Worm (Caenorhabditis elegans) whole organism, late embryonic: ENCODE measurements around the gene C43G2.3.
"Not testable (repeated sequence)": the region's sequence is repeated elsewhere in the genome, so short reads cannot be mapped to it uniquely, and the experiment has no call there.

Source experiments
- K02D7.2 ChIP-seq: sonication (generic microtip); optimal IDR thresholded peaks from 2 replicates; lab custom pipeline; 2017; ENCODE audit warnings: mild to moderate bottlenecking, missing genetic modification characterization, missing compliant biosample characterization
- T23F11.4 ChIP-seq: fragments of 200-800 bp; sonication (Bioruptor generic); optimal IDR thresholded peaks from 2 replicates; lab custom pipeline; 2018; ENCODE audit warnings: mild to moderate bottlenecking, missing genetic modification characterization, missing compliant biosample characterization
- Y22D7AL.16 ChIP-seq: sonication (generic microtip); optimal IDR thresholded peaks from 2 replicates; lab custom pipeline; 2016; ENCODE audit warnings: missing genetic modification characterization, missing compliant biosample characterization
- ceh-14 ChIP-seq: sonication (generic microtip); optimal IDR thresholded peaks from 2 replicates; lab custom pipeline; 2016; ENCODE audit warnings: missing genotype, missing genetic modification characterization, missing compliant biosample characterization
- ceh-18 ChIP-seq: sonication (generic microtip); optimal IDR thresholded peaks from 2 replicates; lab custom pipeline; 2016; ENCODE audit warnings: missing genetic modification characterization, missing compliant biosample characterization
- ceh-19 ChIP-seq: fragments of 200-800 bp; sonication (Bioruptor generic); optimal IDR thresholded peaks from 2 replicates; lab custom pipeline; 2018; ENCODE audit warnings: mild to moderate bottlenecking, missing genetic modification characterization, missing compliant biosample characterization
- ceh-2 ChIP-seq: sonication (generic microtip); optimal IDR thresholded peaks from 2 replicates; lab custom pipeline; 2016; ENCODE audit warnings: missing genotype, missing genetic modification characterization, missing compliant biosample characterization
- ceh-22 ChIP-seq: sonication (generic microtip); optimal IDR thresholded peaks from 2 replicates; lab custom pipeline; 2017; ENCODE audit warnings: missing biosample characterization, missing genetic modification characterization
- ceh-24 ChIP-seq: sonication (generic microtip); optimal IDR thresholded peaks from 2 replicates; lab custom pipeline; 2016; ENCODE audit warnings: mild to moderate bottlenecking, missing genetic modification characterization, missing compliant biosample characterization
- ceh-34 ChIP-seq: sonication (generic microtip); optimal IDR thresholded peaks from 2 replicates; lab custom pipeline; 2016; ENCODE audit warnings: mild to moderate bottlenecking, missing genetic modification characterization, missing compliant biosample characterization
- ceh-6 ChIP-seq: fragments of 200-800 bp; sonication (Bioruptor generic); optimal IDR thresholded peaks from 2 replicates; lab custom pipeline; 2018; ENCODE audit warnings: mild to moderate bottlenecking, missing genetic modification characterization, missing compliant biosample characterization
- che-1 ChIP-seq: sonication (generic microtip); optimal IDR thresholded peaks from 2 replicates; lab custom pipeline; 2016; ENCODE audit warnings: mild to moderate bottlenecking, missing genetic modification characterization, missing compliant biosample characterization
- elt-2 ChIP-seq: sonication (generic microtip); optimal IDR thresholded peaks from 2 replicates; lab custom pipeline; 2016; ENCODE audit warnings: missing genetic modification reagents, missing genetic modification characterization, missing compliant biosample characterization
- elt-4 ChIP-seq: sonication (generic microtip); optimal IDR thresholded peaks from 2 replicates; lab custom pipeline; 2016; ENCODE audit warnings: missing genetic modification characterization, missing compliant biosample characterization
- ets-4 ChIP-seq: sonication (generic microtip); optimal IDR thresholded peaks from 2 replicates; lab custom pipeline; 2016; ENCODE audit warnings: missing genetic modification characterization, missing compliant biosample characterization
- eyg-1 ChIP-seq: sonication (generic microtip); optimal IDR thresholded peaks from 2 replicates; lab custom pipeline; 2016; ENCODE audit warnings: missing genotype, missing genetic modification characterization, missing compliant biosample characterization
- fax-1 ChIP-seq: sonication (generic microtip); optimal IDR thresholded peaks from 2 replicates; lab custom pipeline; 2016; ENCODE audit warnings: missing genotype, missing genetic modification characterization, missing compliant biosample characterization
- fkh-10 ChIP-seq: fragments of 150-350 bp; optimal IDR thresholded peaks from 2 replicates; lab custom pipeline; 2014; ENCODE audit warnings: missing biosample characterization, missing genetic modification reagents, missing genetic modification characterization
- gmeb-2 ChIP-seq: sonication (generic microtip); optimal IDR thresholded peaks from 2 replicates; lab custom pipeline; 2016; ENCODE audit warnings: missing genetic modification characterization, inconsistent platforms, missing compliant biosample characterization
- hlh-15 ChIP-seq: sonication (generic microtip); optimal IDR thresholded peaks from 2 replicates; lab custom pipeline; 2016; ENCODE audit warnings: missing genetic modification characterization, missing compliant biosample characterization
- hlh-30 ChIP-seq: sonication (generic microtip); optimal IDR thresholded peaks from 2 replicates; lab custom pipeline; 2017; ENCODE audit warnings: antibody characterized with exemption, missing genetic modification characterization, missing compliant biosample characterization; ENCODE audit not compliant: insufficient read depth
- hlh-6 ChIP-seq: sonication (generic microtip); optimal IDR thresholded peaks from 2 replicates; lab custom pipeline; 2016; ENCODE audit warnings: missing genotype, missing genetic modification characterization, missing compliant biosample characterization
- hlh-8 ChIP-seq: sonication (generic microtip); optimal IDR thresholded peaks from 2 replicates; lab custom pipeline; 2016; ENCODE audit warnings: missing genotype, missing genetic modification characterization, missing compliant biosample characterization
- lim-6 ChIP-seq: sonication (generic microtip); optimal IDR thresholded peaks from 2 replicates; lab custom pipeline; 2016; ENCODE audit warnings: missing genetic modification characterization, missing compliant biosample characterization
- madf-2 ChIP-seq: sonication (generic microtip); optimal IDR thresholded peaks from 2 replicates; lab custom pipeline; 2017; ENCODE audit warnings: missing genetic modification characterization, missing compliant biosample characterization
- nfya-1 ChIP-seq: sonication (generic microtip); optimal IDR thresholded peaks from 2 replicates; lab custom pipeline; 2017; ENCODE audit warnings: missing genetic modification characterization, mild to moderate bottlenecking, missing compliant biosample characterization, antibody characterized with exemption, moderate library complexity
- nhr-11 ChIP-seq: fragments of 150-350 bp; optimal IDR thresholded peaks from 2 replicates; lab custom pipeline; 2014; ENCODE audit warnings: missing biosample characterization, missing genetic modification characterization
- nhr-232 ChIP-seq: sonication (generic microtip); optimal IDR thresholded peaks from 2 replicates; lab custom pipeline; 2016; ENCODE audit warnings: missing genetic modification characterization, missing compliant biosample characterization
- npax-4 ChIP-seq: sonication (generic microtip); optimal IDR thresholded peaks from 2 replicates; lab custom pipeline; 2016; ENCODE audit warnings: missing genetic modification characterization, missing compliant biosample characterization
- pag-3 ChIP-seq: sonication (generic microtip); optimal IDR thresholded peaks from 2 replicates; lab custom pipeline; 2016; ENCODE audit warnings: missing compliant biosample characterization, missing genetic modification characterization, borderline replicate concordance
- pax-1 ChIP-seq: fragments of 150-350 bp; optimal IDR thresholded peaks from 2 replicates; lab custom pipeline; 2014; ENCODE audit warnings: missing biosample characterization, missing genetic modification characterization
- pha-4 ChIP-seq: fragments of 150-350 bp; optimal IDR thresholded peaks from 2 replicates; lab custom pipeline; 2018; ENCODE audit warnings: missing biosample characterization, missing genetic modification reagents, missing genetic modification characterization
- pqm-1 ChIP-seq: sonication (generic microtip); optimal IDR thresholded peaks from 2 replicates; lab custom pipeline; 2016; ENCODE audit warnings: missing genetic modification characterization, missing compliant biosample characterization
- pros-1 ChIP-seq: fragments of 150-350 bp; optimal IDR thresholded peaks from 2 replicates; lab custom pipeline; 2014; ENCODE audit warnings: missing biosample characterization, missing genetic modification reagents, missing genetic modification characterization
- ref-2 ChIP-seq: sonication (generic microtip); optimal IDR thresholded peaks from 2 replicates; lab custom pipeline; 2016; ENCODE audit warnings: missing genetic modification characterization, missing compliant biosample characterization
- sox-4 ChIP-seq: sonication (generic microtip); optimal IDR thresholded peaks from 2 replicates; lab custom pipeline; 2017; ENCODE audit warnings: mild to moderate bottlenecking, missing genetic modification characterization, inconsistent platforms, missing compliant biosample characterization
- syd-9 ChIP-seq: sonication (generic microtip); optimal IDR thresholded peaks from 2 replicates; lab custom pipeline; 2016; ENCODE audit warnings: mild to moderate bottlenecking, missing genetic modification characterization, moderate library complexity, missing compliant biosample characterization
- unc-3 ChIP-seq, 2 experiments: fragments of 200-800 bp in 1 of 2; sonication (Bioruptor generic) in 1 of 2; sonication (generic microtip) in 1 of 2; conservative IDR thresholded peaks in 1 of 2; optimal IDR thresholded peaks in 1 of 2; 2 replicates each; pipeline versions ENCODE4 v1.3.6 to Lab custom; 2016 to 2022; ENCODE audit warnings: missing compliant biosample characterization in 2 of 2, missing genetic modification characterization in 2 of 2, missing genetic modification reagents in 1 of 2
- unc-55 ChIP-seq: sonication (generic microtip); optimal IDR thresholded peaks from 2 replicates; lab custom pipeline; 2017; ENCODE audit warnings: missing biosample characterization, missing genetic modification reagents, missing genetic modification characterization
- unc-86 ChIP-seq: sonication (generic microtip); optimal IDR thresholded peaks from 2 replicates; lab custom pipeline; 2016; ENCODE audit warnings: missing genetic modification characterization, missing compliant biosample characterization

The C43G2.3 gene

ce11 chrIV:6594871-6595270, 16.9 kb downstream of the C43G2.3 start, which contains the start of gene nspb-3:
Gene nspb-3, minus strand, starts transcription at chrIV:6594971.
- TF ChIP-seq madf-2, nfya-1, che-1 (tag; lab: Kevin White, UChicago): not testable (repeated sequence)

- TF ChIP-seq unc-55 (GFP tag; lab: Kevin White, UChicago) (no peak), madf-2 (tag; lab: Kevin White, UChicago) (no peak), hlh-6 (tag; lab: Kevin White, UChicago) (no peak), hlh-30 (tag; lab: Kevin White, UChicago) (no peak), lim-6 (tag; lab: Kevin White, UChicago) (no peak), ceh-24 (tag; lab: Kevin White, UChicago) (no peak), eyg-1 (tag; lab: Kevin White, UChicago) (no peak), ceh-6 (GFP tag; lab: Kevin White, UChicago) (no peak), T23F11.4 (GFP tag; lab: Kevin White, UChicago) (no peak)
Observed at ce11 chrIV:6595912-6596311, 17.9 kb downstream of the C43G2.3 start, which contains the start of gene F38A5.22. Gene F38A5.22, minus strand, starts transcription at chrIV:6595940.

- no peak for TF ChIP-seq fax-1
- TF ChIP-seq ceh-18 (tag; lab: Kevin White, UChicago), result no peak
- no peak for TF ChIP-seq pros-1 (tag; lab: Kevin White, UChicago)
- TF ChIP-seq hlh-8 (tag; lab: Kevin White, UChicago), result no peak
- no peak for TF ChIP-seq ref-2
- no peak for TF ChIP-seq ceh-22
- TF ChIP-seq fkh-10 (GFP tag; lab: Kevin White, UChicago), result no peak
- no peak for TF ChIP-seq unc-86 (tag; lab: Kevin White, UChicago)
- TF ChIP-seq npax-4 (tag; lab: Kevin White, UChicago), result no peak
- TF ChIP-seq sox-4, result no peak
- TF ChIP-seq ceh-6 (GFP tag; lab: Kevin White, UChicago), result no peak
- TF ChIP-seq pag-3 (tag; lab: Kevin White, UChicago), result no peak
- no peak for TF ChIP-seq gmeb-2 (tag; lab: Kevin White, UChicago)
- no peak for TF ChIP-seq pqm-1 (tag; lab: Kevin White, UChicago)
- no peak for TF ChIP-seq hlh-30 (tag; lab: Kevin White, UChicago)
- no peak for TF ChIP-seq unc-3 (GFP tag; conservative IDR thresholded peaks at IDR 0.05; lab: Robert Waterston, UW)
- no peak for TF ChIP-seq unc-3 (tag; optimal IDR thresholded peaks at IDR 0.05; lab: Kevin White, UChicago)
- no peak for TF ChIP-seq ceh-34 (tag; lab: Kevin White, UChicago)
- TF ChIP-seq elt-2 (tag; lab: Kevin White, UChicago), result no peak
- TF ChIP-seq, all 69 proteins: peak for 0
Observed at ce11 chrIV:6597298-6597697, 19.3 kb downstream of the C43G2.3 start, which contains the start of gene F38A5.6. Gene F38A5.6, minus strand, starts transcription at chrIV:6597398.

- TF ChIP-seq ceh-34 (tag; lab: Kevin White, UChicago); hlh-15; npax-4 (tag; lab: Kevin White, UChicago): not testable (repeated sequence)
Observed at ce11 chrIV:6597918-6598317, 19.9 kb downstream of the C43G2.3 start, which contains the start of gene nspb-4. Gene nspb-4, plus strand, starts transcription at chrIV:6598218.

ce11 chrIV:6598740-6599139, 20.7 kb downstream of the C43G2.3 start, which contains the start of gene nspb-5:
Gene nspb-5, plus strand, starts transcription at chrIV:6599040.
- TF ChIP-seq ceh-24 (tag; lab: Kevin White, UChicago); pha-4 (tag; lab: Kevin White, UChicago); T23F11.4 (GFP tag; lab: Kevin White, UChicago): not testable (repeated sequence)

- TF ChIP-seq nfya-1 (tag; lab: Kevin White, UChicago), result no peak
- no peak for TF ChIP-seq elt-4 (tag; lab: Kevin White, UChicago)
- TF ChIP-seq ceh-19 (GFP tag; lab: Kevin White, UChicago), result no peak
- TF ChIP-seq ceh-2, result no peak
- TF ChIP-seq K02D7.2 (tag; lab: Kevin White, UChicago), result no peak
- no peak for TF ChIP-seq hlh-8 (tag; lab: Kevin White, UChicago)
- TF ChIP-seq ceh-14, result no peak
- TF ChIP-seq nhr-232, result no peak
- no peak for TF ChIP-seq unc-55 (GFP tag; lab: Kevin White, UChicago)
- no peak for TF ChIP-seq nhr-11 (tag; lab: Kevin White, UChicago)
- TF ChIP-seq gmeb-2 (tag; lab: Kevin White, UChicago), result no peak
- no peak for TF ChIP-seq pax-1
- no peak for TF ChIP-seq ets-4 (tag; lab: Kevin White, UChicago)
- no peak for TF ChIP-seq hlh-6 (tag; lab: Kevin White, UChicago)
- TF ChIP-seq sox-4, result no peak
- no peak for TF ChIP-seq ceh-34 (tag; lab: Kevin White, UChicago)
- no peak for TF ChIP-seq Y22D7AL.16 (tag; lab: Kevin White, UChicago)
- TF ChIP-seq syd-9, result no peak
Observed at ce11 chrIV:6599447-6599846, 21.4 kb downstream of the C43G2.3 start, which contains the start of gene F38A5.8. Gene F38A5.8, plus strand, starts transcription at chrIV:6599747.
